Fruit fly (Drosophila melanogaster) whole organism, embryonic: ENCODE data around the gene CG44405.

ENCODE experiments used
- Atf6 ChIP-seq: fragments of 200-800 bp; sonication (Bioruptor generic); IDR thresholded peaks from 2 replicates; pipeline ENCODE4 v1.3.6; 2022; ENCODE audit warnings: missing biosample characterization, missing genetic modification characterization
- Bteb2 ChIP-seq: fragments of 200-800 bp; sonication (Bioruptor generic); optimal IDR thresholded peaks from 2 replicates; lab custom pipeline; 2016; ENCODE audit warnings: missing biosample characterization, missing genetic modification characterization
- CG10654 ChIP-seq: fragments of 200-800 bp; sonication (Bioruptor generic); optimal IDR thresholded peaks from 2 replicates; lab custom pipeline; 2016; ENCODE audit warnings: missing biosample characterization, missing genetic modification characterization
- CG11093 ChIP-seq: fragments of 200-800 bp; sonication (Bioruptor generic); IDR thresholded peaks from 3 replicates; pipeline ENCODE4 v1.3.6; 2022; ENCODE audit warnings: missing biosample characterization, missing genetic modification characterization
- CG11398 ChIP-seq: fragments of 200-800 bp; sonication (Bioruptor generic); optimal IDR thresholded peaks from 2 replicates; lab custom pipeline; 2016; ENCODE audit warnings: missing biosample characterization, missing genetic modification characterization
- CG12155 ChIP-seq: fragments of 200-800 bp; sonication (Bioruptor generic); optimal IDR thresholded peaks from 3 replicates; lab custom pipeline; 2016; ENCODE audit warnings: missing biosample characterization, missing genetic modification characterization
- CG12299 ChIP-seq: fragments of 200-800 bp; sonication (Bioruptor generic); optimal IDR thresholded peaks from 2 replicates; lab custom pipeline; 2018; ENCODE audit warnings: missing biosample characterization, mild to moderate bottlenecking, missing genetic modification characterization
- CG13296 ChIP-seq: fragments of 200-800 bp; sonication (Bioruptor generic); optimal IDR thresholded peaks from 3 replicates; lab custom pipeline; 2018; ENCODE audit warnings: missing biosample characterization, mild to moderate bottlenecking, missing genetic modification characterization
- CG13424 ChIP-seq: fragments of 200-800 bp; sonication (Bioruptor generic); optimal IDR thresholded peaks from 2 replicates; lab custom pipeline; 2019; ENCODE audit warnings: missing biosample characterization, mild to moderate bottlenecking, missing genetic modification characterization, moderate library complexity
- CG17802 ChIP-seq: fragments of 200-800 bp; sonication (Bioruptor generic); optimal IDR thresholded peaks from 2 replicates; lab custom pipeline; 2018; ENCODE audit warnings: missing biosample characterization, mild to moderate bottlenecking, missing genetic modification characterization, moderate library complexity
- CG18476 ChIP-seq: fragments of 200-800 bp; sonication (Bioruptor generic); optimal IDR thresholded peaks from 2 replicates; lab custom pipeline; 2016; ENCODE audit warnings: missing biosample characterization, mild to moderate bottlenecking, missing genetic modification characterization
- CG30431 ChIP-seq: fragments of 200-800 bp; sonication (Bioruptor generic); optimal IDR thresholded peaks from 2 replicates; lab custom pipeline; 2017; ENCODE audit warnings: missing biosample characterization, missing genetic modification characterization
- CG6765 ChIP-seq: fragments of 200-800 bp; sonication (Bioruptor generic); optimal IDR thresholded peaks from 3 replicates; lab custom pipeline; 2017; ENCODE audit warnings: missing biosample characterization, mild to moderate bottlenecking, missing genetic modification characterization
- CG7357 ChIP-seq: fragments of 200-800 bp; sonication (Bioruptor generic); IDR thresholded peaks from 3 replicates; pipeline ENCODE4 v1.3.6; 2022; ENCODE audit warnings: missing biosample characterization, missing genetic modification characterization
- CG8089 ChIP-seq: fragments of 200-800 bp; sonication (Bioruptor generic); optimal IDR thresholded peaks from 3 replicates; lab custom pipeline; 2016; ENCODE audit warnings: missing biosample characterization, missing genetic modification characterization
- CG8388 ChIP-seq: fragments of 200-800 bp; sonication (Bioruptor generic); optimal IDR thresholded peaks from 2 replicates; lab custom pipeline; 2019; ENCODE audit warnings: missing biosample characterization, mild to moderate bottlenecking, missing genetic modification characterization, moderate library complexity
- CG9876 ChIP-seq: fragments of 200-800 bp; sonication (Bioruptor generic); optimal IDR thresholded peaks from 2 replicates; lab custom pipeline; 2016; ENCODE audit warnings: missing biosample characterization, missing genetic modification characterization
- CoRest ChIP-seq: fragments of 200-800 bp; sonication (Bioruptor generic); optimal IDR thresholded peaks from 3 replicates; lab custom pipeline; 2018; ENCODE audit warnings: missing biosample characterization, mild to moderate bottlenecking, missing genetic modification characterization, moderate library complexity
- Deaf1 ChIP-seq: fragments of 200-800 bp; optimal IDR thresholded peaks from 3 replicates; lab custom pipeline; 2019; ENCODE audit warnings: missing biosample characterization, mild to moderate bottlenecking, missing genetic modification characterization, moderate library complexity
- E2f2 ChIP-seq: fragments of 200-800 bp; sonication (Bioruptor generic); IDR thresholded peaks from 2 replicates; pipeline ENCODE4 v1.3.6; 2022; ENCODE audit warnings: missing biosample characterization, missing genetic modification characterization
- GATAe ChIP-seq: fragments of 200-800 bp; sonication (Bioruptor generic); conservative IDR thresholded peaks from 2 replicates; pipeline ENCODE4 v1.3.6; 2022; ENCODE audit warnings: missing biosample characterization, missing genetic modification characterization
- Gsc ChIP-seq: fragments of 200-800 bp; sonication (Bioruptor generic); IDR thresholded peaks from 2 replicates; pipeline ENCODE4 v1.3.6; 2022; ENCODE audit warnings: missing biosample characterization, missing genetic modification characterization
- Hmr ChIP-seq: fragments of 200-800 bp; sonication (Bioruptor generic); optimal IDR thresholded peaks from 3 replicates; lab custom pipeline; 2017; ENCODE audit warnings: mild to moderate bottlenecking, missing biosample characterization, missing genetic modification reagents, missing genetic modification characterization
- Lpt ChIP-seq: fragments of >200 bp; optimal IDR thresholded peaks from 2 replicates; lab custom pipeline; 2018; ENCODE audit warnings: missing biosample characterization, missing genetic modification characterization
- MESR4 ChIP-seq: fragments of 200-800 bp; sonication (Bioruptor generic); optimal IDR thresholded peaks from 2 replicates; lab custom pipeline; 2018; ENCODE audit warnings: missing biosample characterization, mild to moderate bottlenecking, missing genetic modification characterization, moderate library complexity
- Med ChIP-seq: fragments of 200-800 bp; sonication (Bioruptor generic); peaks from one replicate; lab custom pipeline; 2016; ENCODE audit warnings: missing biosample characterization, missing genetic modification characterization, mild to moderate bottlenecking, inconsistent platforms, moderate library complexity
- Nf-YA ChIP-seq: fragments of 200-800 bp; sonication (Bioruptor generic); IDR thresholded peaks from 2 replicates; pipeline ENCODE4 v1.3.6; 2022; ENCODE audit warnings: missing biosample characterization, missing genetic modification characterization
- Rfx ChIP-seq: fragments of 200-800 bp; sonication (Bioruptor generic); IDR thresholded peaks from 2 replicates; pipeline ENCODE4 v1.3.6; 2022; ENCODE audit warnings: missing biosample characterization, missing genetic modification characterization
- TFAM ChIP-seq: fragments of 200-800 bp; sonication (Bioruptor generic); optimal IDR thresholded peaks from 2 replicates; lab custom pipeline; 2017; ENCODE audit warnings: missing biosample characterization, missing genetic modification characterization, inconsistent platforms
- Trl ChIP-seq, 3 experiments: fragments of >200 bp in 2 of 3; fragments of 200-800 bp in 1 of 3; sonication (Bioruptor generic) in 1 of 3; optimal IDR thresholded peaks; 2 replicates in 1 of 3; 3 replicates in 2 of 3; lab custom pipeline; 2016 to 2017; ENCODE audit warnings: missing biosample characterization in 1 of 3, missing genetic modification characterization in 1 of 3
- Vsx1 ChIP-seq: fragments of 200-800 bp; sonication (Bioruptor generic); optimal IDR thresholded peaks from 2 replicates; lab custom pipeline; 2017; ENCODE audit warnings: missing biosample characterization, mild to moderate bottlenecking, missing genetic modification characterization, missing genetic modification reagents
- YL-1 ChIP-seq: fragments of 200-800 bp; sonication (Bioruptor generic); optimal IDR thresholded peaks from 3 replicates; lab custom pipeline; 2017; ENCODE audit warnings: missing biosample characterization, mild to moderate bottlenecking, missing genetic modification characterization
- abd-A ChIP-seq: fragments of 200-800 bp; sonication (Bioruptor generic); optimal IDR thresholded peaks from 3 replicates; lab custom pipeline; 2019; ENCODE audit warnings: missing biosample characterization, mild to moderate bottlenecking, missing genetic modification characterization, moderate library complexity
- ara ChIP-seq: fragments of 200-800 bp; sonication (Bioruptor generic); IDR thresholded peaks from 2 replicates; pipeline ENCODE4 v1.3.6; 2022; ENCODE audit warnings: missing biosample characterization, missing genetic modification characterization
- chm ChIP-seq: fragments of 200-800 bp; sonication (Bioruptor generic); IDR thresholded peaks from 2 replicates; pipeline ENCODE4 v1.3.6; 2022; ENCODE audit warnings: missing biosample characterization, missing genetic modification characterization
- crc ChIP-seq: fragments of 200-800 bp; sonication (Bioruptor generic); optimal IDR thresholded peaks from 2 replicates; lab custom pipeline; 2016; ENCODE audit warnings: missing biosample characterization, missing genetic modification characterization
- dpn ChIP-seq, 2 experiments: fragments of 200-800 bp; sonication (Bioruptor generic); optimal IDR thresholded peaks; 3 replicates each; lab custom pipeline; 2016; ENCODE audit warnings: missing biosample characterization in 2 of 2, missing genetic modification characterization in 2 of 2
- en ChIP-seq: fragments of 200-800 bp; sonication (Bioruptor generic); optimal IDR thresholded peaks from 2 replicates; lab custom pipeline; 2016; ENCODE audit warnings: missing biosample characterization, missing genetic modification characterization
- eyg ChIP-seq: fragments of 200-800 bp; sonication (Bioruptor generic); optimal IDR thresholded peaks from 3 replicates; lab custom pipeline; 2016; ENCODE audit warnings: missing biosample characterization, missing genetic modification characterization
- gem ChIP-seq: fragments of 200-800 bp; sonication (Bioruptor generic); optimal IDR thresholded peaks from 2 replicates; lab custom pipeline; 2019; ENCODE audit warnings: missing biosample characterization, mild to moderate bottlenecking, missing genetic modification characterization, moderate library complexity
- hth ChIP-seq: fragments of >200 bp; optimal IDR thresholded peaks from 2 replicates; lab custom pipeline; 2017; ENCODE audit warnings: inconsistent platforms
- nerfin-2 ChIP-seq: fragments of 200-800 bp; sonication (Bioruptor generic); IDR thresholded peaks from 2 replicates; pipeline ENCODE4 v1.3.6; 2022; ENCODE audit warnings: missing biosample characterization, missing genetic modification characterization; ENCODE audit not compliant: partially characterized antibody
- nom ChIP-seq: fragments of 200-800 bp; sonication (Bioruptor generic); optimal IDR thresholded peaks from 2 replicates; lab custom pipeline; 2017; ENCODE audit warnings: missing biosample characterization, missing genetic modification characterization, mild to moderate bottlenecking, moderate library complexity, missing genetic modification reagents
- otp ChIP-seq: fragments of 200-800 bp; sonication (Bioruptor generic); IDR thresholded peaks from 3 replicates; pipeline ENCODE4, ENCODE4 v1.3.6; 2022; ENCODE audit warnings: missing biosample characterization, missing genetic modification characterization
- stc ChIP-seq: fragments of 200-800 bp; sonication (Bioruptor generic); IDR thresholded peaks from 2 replicates; pipeline ENCODE4 v1.3.6; 2022; ENCODE audit warnings: missing biosample characterization, missing genetic modification characterization
- tna ChIP-seq: fragments of 200-800 bp; sonication (Bioruptor generic); IDR thresholded peaks from 2 replicates; pipeline ENCODE4 v1.3.6; 2022; ENCODE audit warnings: missing biosample characterization, missing genetic modification characterization; ENCODE audit not compliant: partially characterized antibody
- twi ChIP-seq: fragments of 200-800 bp; optimal IDR thresholded peaks from 2 replicates; lab custom pipeline; 2019; ENCODE audit warnings: missing biosample characterization, mild to moderate bottlenecking, missing genetic modification characterization, moderate library complexity
- zen2 ChIP-seq: fragments of 200-800 bp; sonication (Bioruptor generic); IDR thresholded peaks from 3 replicates; pipeline ENCODE4 v1.3.6; 2022; ENCODE audit warnings: missing biosample characterization, missing genetic modification characterization; ENCODE audit not compliant: partially characterized antibody
- zfh1 ChIP-seq: fragments of 200-800 bp; sonication (Bioruptor generic); IDR thresholded peaks from 3 replicates; pipeline ENCODE4 v1.3.6; 2022; ENCODE audit warnings: missing biosample characterization, missing genetic modification characterization

CG44405 gene

dm6 chr2L:16317777-16318610 lies 24.1 kb downstream of the CG44405 start (continued):
- TF ChIP-seq Atf6 (GFP tag; lab: Robert Waterston, UW) (peak; percentile 71), CG17802 (tag; lab: Kevin White, UChicago) (no peak), CG6765 (GFP tag; lab: Kevin White, UChicago) (peak; percentile 50), Deaf1 (no peak), CG13296 (GFP tag; lab: Kevin White, UChicago) (peak; percentile 66), CG13424 (tag; lab: Kevin White, UChicago) (peak; percentile 26), CG9876 (GFP tag; lab: Kevin White, UChicago) (no peak), eyg (GFP tag; lab: Kevin White, UChicago) (peak; percentile 40), TFAM (GFP tag; lab: Kevin White, UChicago) (no peak), CG10654 (GFP tag; lab: Kevin White, UChicago) (peak; percentile 43), zen2 (GFP tag; lab: Robert Waterston, UW) (no peak), CG18476 (GFP tag; lab: Kevin White, UChicago) (peak; percentile 6), Rfx (peak; percentile 55; the same call in 1 of the 2 replicates), CG30431 (GFP tag; lab: Kevin White, UChicago) (no peak), CG8089 (GFP tag; lab: Kevin White, UChicago) (peak; percentile 8), CG12299 (tag; lab: Kevin White, UChicago) (peak; percentile 67), CG12155 (GFP tag; lab: Kevin White, UChicago) (peak; percentile 25), CG11398 (peak; percentile 47), Med (GFP tag; lab: Kevin White, UChicago) (peak; percentile 85), CG8388 (GFP tag; lab: Kevin White, UChicago) (no peak), YL-1 (GFP tag; lab: Kevin White, UChicago) (peak; percentile 44), E2f2 (0 out of 2 replicates have a peak, but pooled peaks have one; percentile 19), stc (peak; percentile 43; the same call in 1 of the 2 replicates), Nf-YA (GFP tag; lab: Robert Waterston, UW) (peak; percentile 36; the same call in 1 of the 2 replicates), Vsx1 (GFP tag; lab: Kevin White, UChicago) (peak; percentile 77), nom (GFP tag; lab: Kevin White, UChicago) (no peak), twi (tag; lab: Kevin White, UChicago) (no peak), CG11093 (no peak), gem (tag; lab: Kevin White, UChicago) (peak; percentile 53), crc (peak; percentile 55), otp (GFP tag; lab: Robert Waterston, UW) (peak; percentile 36; the same call in 1 of the 3 replicates), chm (0 out of 2 replicates have a peak, but pooled peaks have one; percentile 38), abd-A (tag; lab: Kevin White, UChicago) (no peak), Hmr (GFP tag; lab: Kevin White, UChicago) (peak; percentile 82), MESR4 (GFP tag; lab: Kevin White, UChicago) (no peak), Bteb2 (GFP tag; lab: Kevin White, UChicago) (peak; percentile 32), zfh1 (GFP tag; lab: Robert Waterston, UW) (0 out of 3 replicates have a peak, but pooled peaks have one; percentile 11), en (GFP tag; lab: Kevin White, UChicago) (peak; percentile 34), hth (lab: Kevin White, UChicago) (no peak), dpn (GFP tag; optimal IDR thresholded peaks at IDR 0.05; lab: Kevin White, UChicago) (peak; percentile 19 to 39), Gsc (no peak), nerfin-2 (GFP tag; lab: Robert Waterston, UW) (no peak), CG7357 (GFP tag; lab: Robert Waterston, UW) (no peak), GATAe (GFP tag; lab: Robert Waterston, UW) (no peak), ara (GFP tag; lab: Robert Waterston, UW) (no peak), tna (GFP tag; lab: Robert Waterston, UW) (no peak), Trl (optimal IDR thresholded peaks at IDR 0.05; lab: Kevin White, UChicago) (no peak), Trl (GFP tag; optimal IDR thresholded peaks at IDR 0.05; lab: Kevin White, UChicago) (peak; percentile 64), Lpt (GFP tag; lab: Kevin White, UChicago) (no peak), CoRest (tag; lab: Kevin White, UChicago) (peak; percentile 16)
